Worm (Caenorhabditis elegans): ENCODE data around the gene F01F1.11.

The F01F1.11 gene

DNA sequence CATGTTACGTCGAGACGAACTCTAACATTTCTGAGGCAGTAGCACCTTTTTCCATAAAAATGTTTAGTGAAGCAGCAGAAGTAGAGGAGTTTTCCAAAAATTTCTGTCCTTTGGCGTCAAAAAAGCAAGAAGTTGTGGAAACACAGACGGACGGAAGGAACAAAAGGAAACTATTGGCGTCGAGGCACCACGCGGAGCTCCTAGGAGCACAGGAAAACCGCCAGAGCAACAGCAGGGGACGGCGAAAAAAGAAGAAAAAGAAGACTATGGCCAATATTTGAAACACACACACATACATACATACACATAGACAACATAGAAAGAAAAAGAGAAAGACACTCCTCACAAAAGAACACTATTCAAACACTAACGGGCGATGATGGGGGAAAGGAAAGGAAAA is 28.8 kb downstream of the F01F1.11 start:
- no peak for TF ChIP-seq unc-30 (tag; optimal IDR thresholded peaks at IDR 0.05)
- no peak for TF ChIP-seq nhr-76 (tag; optimal IDR thresholded peaks at IDR 0.05)
- no peak for TF ChIP-seq pax-3 (tag; optimal IDR thresholded peaks at IDR 0.05)
- no peak for TF ChIP-seq unc-130 (tag; optimal IDR thresholded peaks at IDR 0.05)
- no peak for TF ChIP-seq ceh-88 (GFP tag; IDR thresholded peaks at IDR 0.05)
- TF ChIP-seq zip-4 (GFP tag; optimal IDR thresholded peaks at IDR 0.05), result no peak
- TF ChIP-seq nhr-90 (tag; optimal IDR thresholded peaks at IDR 0.05; ENCODE audit: poor library complexity), result no peak
- no peak for TF ChIP-seq F16B12.6 (tag; optimal IDR thresholded peaks at IDR 0.05)
- no peak for TF ChIP-seq fkh-8 (tag; optimal IDR thresholded peaks at IDR 0.05)
- no peak for TF ChIP-seq vab-15 (tag; optimal IDR thresholded peaks at IDR 0.05)
- no peak for TF ChIP-seq ama-1 (optimal IDR thresholded peaks at IDR 0.05)
- no peak for TF ChIP-seq nhr-20 (tag; optimal IDR thresholded peaks at IDR 0.05)
- no peak for TF ChIP-seq snpc-4 (tag; optimal IDR thresholded peaks at IDR 0.05)
- TF ChIP-seq efl-3 (GFP tag; optimal IDR thresholded peaks at IDR 0.05), result no peak
- TF ChIP-seq mep-1 (tag; optimal IDR thresholded peaks at IDR 0.05), result no peak
- no peak for TF ChIP-seq fkh-4 (tag; optimal IDR thresholded peaks at IDR 0.05; ENCODE audit: borderline replicate concordance)
- no peak for TF ChIP-seq zag-1 (tag; optimal IDR thresholded peaks at IDR 0.05)
- peak in 1 of 3 experiments; percentile 5 for TF ChIP-seq dpl-1 (GFP tag; optimal IDR thresholded peaks at IDR 0.05)
- TF ChIP-seq jun-1 (tag; optimal IDR thresholded peaks at IDR 0.05), result no peak
- TF ChIP-seq lsy-2 (tag; optimal IDR thresholded peaks at IDR 0.05), result no peak
- no peak for TF ChIP-seq hlh-17 (GFP tag; optimal IDR thresholded peaks at IDR 0.05; ENCODE audit: borderline replicate concordance)
- TF ChIP-seq ceh-63 (GFP tag; optimal IDR thresholded peaks at IDR 0.05), result no peak
- TF ChIP-seq efl-1 (optimal IDR thresholded peaks at IDR 0.05), result no peak
- peak in 1 of 2 experiments; percentile 51 for TF ChIP-seq efl-1 (GFP tag; optimal IDR thresholded peaks at IDR 0.05 in 1 of 2)
- no peak for TF ChIP-seq tbx-2 (tag; optimal IDR thresholded peaks at IDR 0.05)
- TF ChIP-seq nhr-71 (tag; optimal IDR thresholded peaks at IDR 0.05), result peak; percentile 9
- no peak for TF ChIP-seq ztf-4 (tag; optimal IDR thresholded peaks at IDR 0.05)
- TF ChIP-seq snu-23 (GFP tag; optimal IDR thresholded peaks at IDR 0.05), result no peak
- TF ChIP-seq lin-35 (GFP tag; optimal IDR thresholded peaks at IDR 0.05), result peak in 1 of 2 experiments; percentile 4
- no peak for TF ChIP-seq hlh-4 (tag; optimal IDR thresholded peaks at IDR 0.05)
- no peak for TF ChIP-seq ceh-8 (GFP tag; optimal IDR thresholded peaks at IDR 0.05)
- 0 out of 2 replicates have a peak, but pooled peaks have one; percentile 27 for TF ChIP-seq grh-1 (GFP tag; IDR thresholded peaks at IDR 0.05)
- TF ChIP-seq lin-14 (GFP tag; optimal IDR thresholded peaks at IDR 0.05), result peak; percentile 53
- TF ChIP-seq nhr-85 (tag), result peak; percentile 44

- TF ChIP-seq elt-2 (tag; optimal IDR thresholded peaks at IDR 0.05) (no peak), fkh-4 (tag; optimal IDR thresholded peaks at IDR 0.05; ENCODE audit: borderline replicate concordance) (no peak), swsn-7 (tag; optimal IDR thresholded peaks at IDR 0.05) (peak; percentile 21), ceh-63 (GFP tag; optimal IDR thresholded peaks at IDR 0.05) (no peak), C04F5.9 (tag; optimal IDR thresholded peaks at IDR 0.05) (no peak), unc-98 (GFP tag; IDR thresholded peaks at IDR 0.05) (no peak), snpc-4 (tag; optimal IDR thresholded peaks at IDR 0.05) (no peak), zag-1 (tag; optimal IDR thresholded peaks at IDR 0.05) (no peak), nhr-237 (tag; optimal IDR thresholded peaks at IDR 0.05) (no peak), nhr-76 (tag; optimal IDR thresholded peaks at IDR 0.05) (no peak), tlp-1 (tag; optimal IDR thresholded peaks at IDR 0.05) (no peak), pag-3 (tag; optimal IDR thresholded peaks at IDR 0.05; ENCODE audit: borderline replicate concordance, insufficient read depth) (no peak), aha-1 (tag; optimal IDR thresholded peaks at IDR 0.05) (no peak), skn-1 (tag; optimal IDR thresholded peaks at IDR 0.05) (peak; percentile 33), jun-1 (tag; optimal IDR thresholded peaks at IDR 0.05) (no peak), egl-27 (tag; optimal IDR thresholded peaks at IDR 0.05) (no peak), nhr-20 (tag; optimal IDR thresholded peaks at IDR 0.05) (peak; percentile 77), hlh-4 (tag; optimal IDR thresholded peaks at IDR 0.05) (no peak), xbp-1 (tag; optimal IDR thresholded peaks at IDR 0.05) (peak; percentile 7), hlh-17 (GFP tag; optimal IDR thresholded peaks at IDR 0.05; ENCODE audit: borderline replicate concordance) (no peak), rnt-1 (tag; optimal IDR thresholded peaks at IDR 0.05) (peak; percentile 26), nhr-71 (tag; optimal IDR thresholded peaks at IDR 0.05) (peak; percentile 78), ceh-8 (GFP tag; optimal IDR thresholded peaks at IDR 0.05) (no peak), elt-3 (tag; optimal IDR thresholded peaks at IDR 0.05) (peak in 1 of 6 experiments; percentile 64), lin-15B (tag; optimal IDR thresholded peaks at IDR 0.05) (no peak), lir-3 (tag; optimal IDR thresholded peaks at IDR 0.05; ENCODE audit: poor library complexity) (no peak), nhr-84 (tag; optimal IDR thresholded peaks at IDR 0.05) (no peak), dpl-1 (GFP tag; optimal IDR thresholded peaks at IDR 0.05) (peak in 2 of 3 experiments; percentile 31 to 37), snu-23 (GFP tag; optimal IDR thresholded peaks at IDR 0.05) (peak; percentile 78), sox-4 (tag; optimal IDR thresholded peaks at IDR 0.05) (no peak)
These were observed 30.0 kb downstream of the F01F1.11 start for ce11 chrIII:5841676-5842075.
